Fruit fly (Drosophila melanogaster) whole organism: ENCODE measurements around the gene AP-2sigma.

ENCODE experiments used
- CG8478 ChIP-seq: fragments of >200 bp; optimal IDR thresholded peaks from 2 replicates; lab custom pipeline; 2018; ENCODE audit warnings: inconsistent platforms
- psq ChIP-seq: fragments of >200 bp; optimal IDR thresholded peaks from 2 replicates; lab custom pipeline; 2017

DNA sequence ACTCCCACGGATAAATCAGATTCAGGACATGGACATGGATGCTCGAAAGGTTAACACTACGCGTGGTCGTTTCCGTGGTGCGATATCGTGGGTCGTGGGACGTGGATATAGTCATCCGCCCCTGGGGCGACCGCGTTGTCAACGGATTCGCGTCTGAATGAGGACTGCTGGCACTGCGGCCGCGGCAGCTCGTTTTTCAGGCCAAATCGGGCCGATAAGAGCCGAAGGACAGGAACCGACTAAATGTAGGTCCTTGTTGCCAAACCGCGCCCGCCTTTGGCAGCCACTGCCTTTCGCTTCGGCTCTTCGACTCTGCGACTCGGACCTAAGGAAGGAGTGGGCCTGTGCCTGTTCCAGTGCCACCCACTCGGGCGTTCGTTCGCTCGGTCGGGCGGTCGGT is 24.0 kb upstream of the AP-2sigma start, which contains the start of gene SIFaR:
- TF ChIP-seq psq, result no peak
- no peak for TF ChIP-seq CG8478
